Worm (Caenorhabditis elegans) whole organism, young adult: ENCODE results near the gene npp-20.

Source experiments
- F49E8.2 ChIP-seq: sonication (generic microtip); optimal IDR thresholded peaks from 3 replicates; lab custom pipeline; 2017; ENCODE audit warnings: missing genetic modification characterization, mild to moderate bottlenecking, missing compliant biosample characterization, antibody characterized with exemption, moderate library complexity; ENCODE audit not compliant: insufficient read depth
- efl-1 ChIP-seq: fragments of 150-350 bp; optimal IDR thresholded peaks from 2 replicates; lab custom pipeline; 2014; ENCODE audit warnings: missing biosample characterization, missing genetic modification reagents, missing genetic modification characterization
- egl-44 ChIP-seq: fragments of 200-800 bp; sonication (Bioruptor generic); IDR thresholded peaks from 2 replicates; pipeline ENCODE4 v1.3.6; 2022; ENCODE audit warnings: missing genetic modification reagents, missing genetic modification characterization, missing compliant biosample characterization
- lin-35 ChIP-seq, 3 experiments: fragments of 150-350 bp in 2 of 3; sonication (generic microtip) in 1 of 3; optimal IDR thresholded peaks; 2 replicates each; lab custom pipeline; 2014 to 2018; ENCODE audit warnings: missing biosample characterization in 3 of 3, missing genetic modification characterization in 3 of 3, missing genetic modification reagents in 3 of 3
- nhr-27 ChIP-seq: fragments of 200-800 bp; sonication (Bioruptor generic); optimal IDR thresholded peaks from 2 replicates; lab custom pipeline; 2018; ENCODE audit warnings: mild to moderate bottlenecking, missing genetic modification characterization, moderate library complexity, missing compliant biosample characterization
- snpc-4 ChIP-seq, 5 experiments: fragments of 150-350 bp in 1 of 5; sonication (generic microtip) in 4 of 5; optimal IDR thresholded peaks; 2 replicates each; lab custom pipeline; 2014 to 2018; ENCODE audit warnings: missing genetic modification characterization in 5 of 5, missing biosample characterization in 3 of 5, antibody characterized with exemption in 2 of 5, mild to moderate bottlenecking in 2 of 5, missing compliant biosample characterization in 2 of 5, missing genotype in 2 of 5, moderate library complexity in 2 of 5, missing genetic modification reagents in 1 of 5

DNA sequence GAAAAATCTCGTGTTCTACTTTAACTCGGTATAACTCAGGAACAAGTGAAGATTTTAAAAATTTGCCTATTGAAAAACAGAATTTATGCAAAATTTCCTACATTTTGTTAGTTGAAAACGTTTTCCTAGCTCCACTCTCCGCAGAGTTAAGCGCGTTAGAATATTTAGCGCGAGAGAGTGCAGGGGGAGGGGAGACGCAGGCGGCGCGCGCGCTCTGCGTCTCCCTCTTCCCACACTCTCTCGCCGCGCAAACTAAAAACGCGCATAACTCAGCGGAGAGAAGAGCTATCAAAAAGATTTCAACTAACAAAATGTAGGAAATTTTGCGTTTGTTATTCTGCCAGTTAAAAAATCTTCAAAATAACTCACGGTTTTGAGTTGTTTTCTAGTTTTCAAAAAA is 23.7 kb downstream of the npp-20 start:
- TF ChIP-seq egl-44 (GFP tag; lab: Robert Waterston, UW) (no peak), nhr-27 (no peak), snpc-4 (GFP tag; optimal IDR thresholded peaks at IDR 0.05; lab: Kevin White, UChicago) (no peak), snpc-4 (tag; optimal IDR thresholded peaks at IDR 0.05; lab: Kevin White, UChicago) (no peak), lin-35 (GFP tag; optimal IDR thresholded peaks at IDR 0.05; lab: Kevin White, UChicago) (no peak), F49E8.2 (tag; lab: Kevin White, UChicago) (no peak), efl-1 (no peak)
